Worm (Caenorhabditis elegans) whole organism, L1 larva: ENCODE measurements around the gene C25F9.15.
"Not testable (repeated sequence)": the region's sequence is repeated elsewhere in the genome, so short reads cannot be mapped to it uniquely, and the experiment has no call there.

Source experiments
- C16A3.4 ChIP-seq: fragments of 150-350 bp; optimal IDR thresholded peaks from 2 replicates; lab custom pipeline; 2014; ENCODE audit warnings: missing biosample characterization, missing genetic modification characterization
- C34B4.2 ChIP-seq: sonication (generic microtip); optimal IDR thresholded peaks from 2 replicates; lab custom pipeline; 2017; ENCODE audit warnings: mild to moderate bottlenecking, missing genetic modification characterization, missing compliant biosample characterization
- Y116A8C.19 ChIP-seq: sonication (generic microtip); optimal IDR thresholded peaks from 2 replicates; lab custom pipeline; 2016; ENCODE audit warnings: missing compliant biosample characterization, missing genetic modification characterization, borderline replicate concordance
- aha-1 ChIP-seq: fragments of 150-350 bp; optimal IDR thresholded peaks from 2 replicates; lab custom pipeline; 2014; ENCODE audit warnings: missing biosample characterization, missing genetic modification characterization
- dpl-1 ChIP-seq, 3 experiments: fragments of 150-350 bp in 2 of 3; sonication (generic microtip) in 1 of 3; optimal IDR thresholded peaks; 2 replicates each; lab custom pipeline; 2014 to 2017; ENCODE audit warnings: missing biosample characterization in 3 of 3, missing genetic modification characterization in 3 of 3, missing genetic modification reagents in 3 of 3
- dsc-1 ChIP-seq: sonication (generic microtip); optimal IDR thresholded peaks from 2 replicates; lab custom pipeline; 2016; ENCODE audit warnings: mild to moderate bottlenecking, missing genetic modification characterization, missing compliant biosample characterization
- efl-1 ChIP-seq, 4 experiments: fragments of 150-350 bp; optimal IDR thresholded peaks in 3 of 4; peaks in 1 of 4; 1 replicate in 1 of 4; 2 replicates in 3 of 4; lab custom pipeline; 2014; ENCODE audit warnings: missing biosample characterization in 2 of 4, missing genetic modification characterization in 2 of 4, missing genetic modification reagents in 2 of 4
- elt-2 ChIP-seq: sonication (generic microtip); optimal IDR thresholded peaks from 2 replicates; lab custom pipeline; 2016; ENCODE audit warnings: missing genetic modification characterization, mild to moderate bottlenecking, inconsistent platforms, missing compliant biosample characterization, missing genetic modification reagents
- fkh-4 ChIP-seq: sonication (generic microtip); optimal IDR thresholded peaks from 2 replicates; lab custom pipeline; 2016; ENCODE audit warnings: missing compliant biosample characterization, missing genetic modification characterization, borderline replicate concordance
- fkh-8 ChIP-seq: sonication (generic microtip); optimal IDR thresholded peaks from 2 replicates; lab custom pipeline; 2016; ENCODE audit warnings: mild to moderate bottlenecking, missing genetic modification characterization, missing compliant biosample characterization
- irx-1 ChIP-seq: sonication (generic microtip); optimal IDR thresholded peaks from 2 replicates; lab custom pipeline; 2016; ENCODE audit warnings: missing genetic modification characterization, missing compliant biosample characterization
- lin-14 ChIP-seq: fragments of 200-800 bp; sonication (Bioruptor generic); optimal IDR thresholded peaks from 2 replicates; lab custom pipeline; 2018; ENCODE audit warnings: mild to moderate bottlenecking, missing genetic modification characterization, moderate library complexity, missing compliant biosample characterization
- lin-35 ChIP-seq, 2 experiments: fragments of 150-350 bp; optimal IDR thresholded peaks; 2 replicates each; lab custom pipeline; 2014; ENCODE audit warnings: missing biosample characterization in 2 of 2, missing genetic modification characterization in 2 of 2, missing genetic modification reagents in 2 of 2
- lin-39 ChIP-seq: fragments of 150-350 bp; optimal IDR thresholded peaks from 2 replicates; lab custom pipeline; 2014; ENCODE audit warnings: missing biosample characterization, missing genetic modification reagents, missing genetic modification characterization
- lir-3 ChIP-seq: sonication (generic microtip); optimal IDR thresholded peaks from 2 replicates; lab custom pipeline; 2016; ENCODE audit warnings: mild to moderate bottlenecking, missing genetic modification characterization, moderate library complexity, missing compliant biosample characterization; ENCODE audit not compliant: poor library complexity
- mdl-1 ChIP-seq, 2 experiments: fragments of 150-350 bp; optimal IDR thresholded peaks; 2 replicates each; lab custom pipeline; 2014 to 2017; ENCODE audit warnings: missing biosample characterization in 2 of 2, missing genetic modification characterization in 2 of 2, inconsistent platforms in 1 of 2
- nhr-12 ChIP-seq: sonication (generic microtip); optimal IDR thresholded peaks from 2 replicates; lab custom pipeline; 2017; ENCODE audit warnings: missing biosample characterization, missing genetic modification characterization
- nhr-76 ChIP-seq: sonication (generic microtip); optimal IDR thresholded peaks from 2 replicates; lab custom pipeline; 2017; ENCODE audit warnings: missing biosample characterization, missing genetic modification characterization
- nhr-85 ChIP-seq: sonication (generic microtip); peaks from one replicate; lab custom pipeline; 2016; ENCODE audit warnings: missing genetic modification characterization, inconsistent platforms, missing compliant biosample characterization
- pag-3 ChIP-seq: sonication (generic microtip); optimal IDR thresholded peaks from 2 replicates; lab custom pipeline; 2017; ENCODE audit warnings: missing genetic modification characterization, mild to moderate bottlenecking, missing compliant biosample characterization, antibody characterized with exemption, borderline replicate concordance; ENCODE audit not compliant: insufficient read depth
- pax-3 ChIP-seq: fragments of 200-800 bp; sonication (Bioruptor generic); optimal IDR thresholded peaks from 2 replicates; lab custom pipeline; 2018; ENCODE audit warnings: mild to moderate bottlenecking, missing genetic modification characterization, moderate library complexity, missing compliant biosample characterization
- rnt-1 ChIP-seq: sonication (generic microtip); optimal IDR thresholded peaks from 2 replicates; lab custom pipeline; 2016; ENCODE audit warnings: mild to moderate bottlenecking, missing genetic modification characterization, moderate library complexity, missing compliant biosample characterization
- tbx-2 ChIP-seq: sonication (generic microtip); optimal IDR thresholded peaks from 2 replicates; lab custom pipeline; 2016; ENCODE audit warnings: missing genetic modification characterization, missing compliant biosample characterization
- unc-30 ChIP-seq: sonication (generic microtip); optimal IDR thresholded peaks from 2 replicates; lab custom pipeline; 2017; ENCODE audit warnings: missing biosample characterization, missing genetic modification characterization
- unc-62 ChIP-seq: fragments of 150-350 bp; optimal IDR thresholded peaks from 2 replicates; lab custom pipeline; 2014; ENCODE audit warnings: missing biosample characterization, missing genetic modification reagents, missing genetic modification characterization
- unc-98 ChIP-seq: fragments of 200-800 bp; sonication (Bioruptor generic); IDR thresholded peaks from 2 replicates; pipeline ENCODE4 v1.3.6; 2022; ENCODE audit warnings: missing genetic modification characterization, missing compliant biosample characterization
- vab-15 ChIP-seq: sonication (generic microtip); optimal IDR thresholded peaks from 2 replicates; lab custom pipeline; 2017; ENCODE audit warnings: missing genotype, mild to moderate bottlenecking, missing genetic modification characterization, missing compliant biosample characterization
- zag-1 ChIP-seq: fragments of 150-350 bp; optimal IDR thresholded peaks from 2 replicates; lab custom pipeline; 2014; ENCODE audit warnings: missing biosample characterization, missing genetic modification characterization

C25F9.15 gene

ce11 chrV:19403619-19404018 is 14.3 kb upstream of the C25F9.15 start:
- TF ChIP-seq pax-3 (tag; lab: Kevin White, UChicago) (no peak), unc-98 (GFP tag; lab: Robert Waterston, UW) (no peak), pag-3 (no peak), efl-1 (optimal IDR thresholded peaks at IDR 0.05; lab: Kevin White, UChicago) (no peak), efl-1 (GFP tag; optimal IDR thresholded peaks at IDR 0.05 in 1 of 2; lab: Kevin White, UChicago) (peak in 1 of 2 experiments; percentile 68), unc-62 (GFP tag; lab: Kevin White, UChicago) (no peak), fkh-4 (tag; lab: Kevin White, UChicago) (no peak), lir-3 (tag; lab: Kevin White, UChicago) (no peak), lin-39 (no peak)

DNA sequence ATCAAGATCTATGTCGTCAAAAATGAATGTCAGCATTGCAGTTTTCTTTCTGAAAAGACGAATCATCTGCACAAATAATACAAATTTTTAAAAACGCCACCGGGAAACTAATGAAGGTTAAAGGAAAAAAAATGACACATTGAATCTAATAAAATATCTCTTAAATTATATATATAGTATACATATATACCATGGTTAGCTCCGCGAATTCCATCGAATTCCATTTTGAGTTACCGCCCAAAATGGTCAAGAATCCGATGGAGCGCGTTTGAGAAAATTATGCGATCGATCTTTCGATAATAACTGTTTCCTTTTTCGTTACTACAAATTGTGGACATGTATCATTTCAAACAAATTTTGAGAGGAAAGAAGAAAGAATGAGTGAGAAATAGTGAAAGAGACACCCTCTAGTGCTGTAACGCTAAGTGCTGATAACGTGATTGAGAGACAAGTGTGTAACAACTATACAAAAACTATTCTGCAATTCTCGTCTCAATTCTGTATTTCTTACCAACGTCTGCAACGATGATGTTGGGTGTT is 12.6 kb upstream of the C25F9.15 start, which contains the start of the genes C25F9.6 and C25F9.10:
TSS of gene C25F9.6 (minus strand) at position 51 of the 540 bp plus-strand sequence.
TSS of gene C25F9.10 (plus strand) at position 454 of the 540 bp plus-strand sequence.
- TF ChIP-seq rnt-1 (tag; lab: Kevin White, UChicago) (no peak), tbx-2 (tag; lab: Kevin White, UChicago) (no peak), dpl-1 (GFP tag; optimal IDR thresholded peaks at IDR 0.05; lab: Kevin White, UChicago) (peak in 1 of 3 experiments; percentile 35), C34B4.2 (no peak), elt-2 (tag; lab: Kevin White, UChicago) (peak; percentile 15), unc-30 (tag; lab: Kevin White, UChicago) (no peak), nhr-76 (tag; lab: Kevin White, UChicago) (no peak), fkh-8 (tag; lab: Kevin White, UChicago) (no peak), lin-35 (GFP tag; optimal IDR thresholded peaks at IDR 0.05; lab: Kevin White, UChicago) (peak in 1 of 2 experiments; percentile 72), unc-98 (GFP tag; lab: Robert Waterston, UW) (no peak), efl-1 (optimal IDR thresholded peaks at IDR 0.05; lab: Kevin White, UChicago) (no peak), efl-1 (GFP tag; optimal IDR thresholded peaks at IDR 0.05 in 1 of 2; lab: Kevin White, UChicago) (peak in 1 of 2 experiments; percentile 97), lin-14 (GFP tag; lab: Kevin White, UChicago) (no peak)

DNA sequence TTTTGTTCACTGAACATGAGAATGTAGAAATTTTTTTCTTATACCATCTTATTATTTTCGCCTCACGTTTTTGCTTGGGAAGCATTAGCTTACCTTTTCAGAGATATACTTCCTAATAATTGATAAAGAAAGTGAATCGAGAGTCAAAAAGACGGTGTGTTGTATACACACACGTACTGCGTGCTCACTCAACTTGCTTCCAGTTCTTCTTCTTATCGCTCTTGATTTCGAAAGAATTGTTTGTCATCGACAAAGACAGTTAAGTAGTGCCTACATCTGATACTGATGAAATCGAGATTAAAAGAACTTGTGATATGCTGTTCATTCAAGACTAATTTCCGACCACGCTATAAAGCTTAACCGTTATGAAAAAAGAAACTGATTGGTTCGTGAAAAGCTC is 7.3 kb upstream of the C25F9.15 start, which contains the start of gene C25F9.5:
TSS of gene C25F9.5 (minus strand) at position 195 of the 400 bp plus-strand sequence.
- TF ChIP-seq zag-1 (no peak), Y116A8C.19 (tag; lab: Kevin White, UChicago) (no peak), nhr-12 (tag; lab: Kevin White, UChicago) (no peak), mdl-1 (tag; optimal IDR thresholded peaks at IDR 0.05; lab: Kevin White, UChicago) (no peak), lin-35 (GFP tag; optimal IDR thresholded peaks at IDR 0.05; lab: Kevin White, UChicago) (peak in 1 of 2 experiments; percentile 26), C16A3.4 (tag; lab: Kevin White, UChicago) (no peak), dsc-1 (no peak), elt-2 (tag; lab: Kevin White, UChicago) (peak; percentile 69), aha-1 (tag; lab: Kevin White, UChicago) (no peak), unc-98 (GFP tag; lab: Robert Waterston, UW) (no peak), vab-15 (tag; lab: Kevin White, UChicago) (no peak), irx-1 (tag; lab: Kevin White, UChicago) (no peak)

DNA sequence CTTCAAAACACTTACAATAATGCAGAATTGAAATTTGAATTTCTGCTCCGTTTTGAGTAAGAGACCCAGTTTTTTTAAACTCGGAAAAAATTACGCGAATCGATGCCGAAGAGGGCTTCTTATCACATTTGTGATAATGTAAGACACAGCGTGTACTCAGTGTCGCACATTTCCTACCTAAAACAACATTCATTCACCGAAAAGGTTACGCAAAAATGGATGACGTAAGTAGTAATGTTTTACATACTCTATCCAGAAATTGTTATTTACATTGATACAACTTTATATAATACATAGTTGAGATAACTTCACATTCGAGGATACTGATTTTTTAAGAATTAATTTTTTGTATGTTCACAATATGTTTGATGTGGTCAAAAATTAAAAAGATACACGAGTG is 1.5 kb upstream of the C25F9.15 start, which contains the start of the genes C25F9.4 and C25F9.9:
TSS of gene C25F9.4 (minus strand) at position 101 of the 400 bp plus-strand sequence.
TSS of gene C25F9.9 (plus strand) at position 137 of the 400 bp plus-strand sequence.
- TF ChIP-seq unc-98 (GFP tag; lab: Robert Waterston, UW) (no peak), nhr-85 (peak; percentile 33)

DNA sequence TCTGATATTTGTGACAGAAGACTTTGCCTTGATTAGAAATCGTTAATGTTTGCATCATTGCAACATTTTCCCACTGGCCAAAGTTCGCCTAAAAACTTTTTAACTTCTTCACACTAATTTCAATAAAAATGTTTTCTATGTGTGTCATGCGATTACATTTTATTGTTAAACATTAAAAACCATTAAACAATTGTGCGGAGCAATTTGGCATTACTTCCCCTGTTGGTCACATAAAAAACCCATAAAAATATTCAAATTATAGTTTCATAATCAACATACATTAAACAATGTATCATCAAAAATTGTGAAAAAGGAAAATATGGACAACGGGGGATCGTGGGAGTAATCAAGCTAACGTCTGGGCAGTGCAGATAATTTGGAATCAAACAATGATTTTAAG is 1.4 kb downstream of the C25F9.15 start:
- TF ChIP-seq efl-1 (optimal IDR thresholded peaks at IDR 0.05; lab: Kevin White, UChicago): not testable (repeated sequence)
- TF ChIP-seq efl-1 (GFP tag; optimal IDR thresholded peaks at IDR 0.05 in 1 of 2; lab: Kevin White, UChicago) (peak in 1 of 2 experiments; percentile 44), elt-2 (tag; lab: Kevin White, UChicago) (peak; percentile 48)
